Worm (Caenorhabditis elegans): ENCODE results near the gene F57A10.2.
"Not testable (repeated sequence)": the region's sequence is repeated elsewhere in the genome, so short reads cannot be mapped to it uniquely, and the experiment has no call there.

ce11 chrV:15754731-15755130, 11.6 kb upstream of the F57A10.2 start, which contains the start of gene str-8:
- TF ChIP-seq egl-27 (tag; optimal IDR thresholded peaks at IDR 0.05); nhr-12 (tag; optimal IDR thresholded peaks at IDR 0.05); ceh-63 (GFP tag; optimal IDR thresholded peaks at IDR 0.05); mdl-1 (tag; optimal IDR thresholded peaks at IDR 0.05): not testable (repeated sequence)

Measured in whole organism, L1 larva.